Worm (Caenorhabditis elegans) whole organism, L1 larva: ENCODE data around the gene grd-7.

ENCODE experiments used
- C04F5.9 ChIP-seq: sonication (generic microtip); optimal IDR thresholded peaks from 2 replicates; lab custom pipeline; 2016; ENCODE audit warnings: missing genetic modification characterization, missing compliant biosample characterization
- F16B12.6 ChIP-seq: fragments of 150-350 bp; optimal IDR thresholded peaks from 2 replicates; lab custom pipeline; 2014; ENCODE audit warnings: missing biosample characterization, missing genetic modification characterization
- Y116A8C.19 ChIP-seq: sonication (generic microtip); optimal IDR thresholded peaks from 2 replicates; lab custom pipeline; 2016; ENCODE audit warnings: missing compliant biosample characterization, missing genetic modification characterization, borderline replicate concordance
- aha-1 ChIP-seq: fragments of 150-350 bp; optimal IDR thresholded peaks from 2 replicates; lab custom pipeline; 2014; ENCODE audit warnings: missing biosample characterization, missing genetic modification characterization
- alr-1 ChIP-seq: fragments of 200-800 bp; sonication (Bioruptor generic); optimal IDR thresholded peaks from 2 replicates; lab custom pipeline; 2018; ENCODE audit warnings: borderline replicate concordance, mild to moderate bottlenecking, missing genetic modification characterization, missing compliant biosample characterization
- ama-1 ChIP-seq: fragments of 150-350 bp; optimal IDR thresholded peaks from 2 replicates; lab custom pipeline; 2014
- ceh-82 ChIP-seq, 3 experiments: fragments of 150-350 bp in 1 of 3; sonication (generic microtip) in 2 of 3; optimal IDR thresholded peaks; 2 replicates each; lab custom pipeline; 2014 to 2017; ENCODE audit warnings: missing biosample characterization in 3 of 3, missing genetic modification characterization in 3 of 3
- ceh-88 ChIP-seq: fragments of 200-800 bp; sonication (Bioruptor generic); IDR thresholded peaks from 2 replicates; pipeline ENCODE4 v1.3.6; 2022; ENCODE audit warnings: missing genetic modification characterization, missing compliant biosample characterization
- dpl-1 ChIP-seq, 3 experiments: fragments of 150-350 bp in 2 of 3; sonication (generic microtip) in 1 of 3; optimal IDR thresholded peaks; 2 replicates each; lab custom pipeline; 2014 to 2017; ENCODE audit warnings: missing biosample characterization in 3 of 3, missing genetic modification characterization in 3 of 3, missing genetic modification reagents in 3 of 3
- efl-1 ChIP-seq, 4 experiments: fragments of 150-350 bp; optimal IDR thresholded peaks in 3 of 4; peaks in 1 of 4; 1 replicate in 1 of 4; 2 replicates in 3 of 4; lab custom pipeline; 2014; ENCODE audit warnings: missing biosample characterization in 2 of 4, missing genetic modification characterization in 2 of 4, missing genetic modification reagents in 2 of 4
- efl-3 ChIP-seq: fragments of 200-800 bp; sonication (Bioruptor generic); optimal IDR thresholded peaks from 2 replicates; lab custom pipeline; 2018; ENCODE audit warnings: mild to moderate bottlenecking, missing genetic modification characterization, missing compliant biosample characterization
- elt-2 ChIP-seq: sonication (generic microtip); optimal IDR thresholded peaks from 2 replicates; lab custom pipeline; 2016; ENCODE audit warnings: missing genetic modification characterization, mild to moderate bottlenecking, inconsistent platforms, missing compliant biosample characterization, missing genetic modification reagents
- ets-5 ChIP-seq: fragments of 200-800 bp; sonication (Bioruptor generic); IDR thresholded peaks from 2 replicates; pipeline ENCODE4 v1.3.6; 2022; ENCODE audit warnings: missing genetic modification characterization, missing compliant biosample characterization
- fkh-4 ChIP-seq: sonication (generic microtip); optimal IDR thresholded peaks from 2 replicates; lab custom pipeline; 2016; ENCODE audit warnings: missing compliant biosample characterization, missing genetic modification characterization, borderline replicate concordance
- fkh-8 ChIP-seq: sonication (generic microtip); optimal IDR thresholded peaks from 2 replicates; lab custom pipeline; 2016; ENCODE audit warnings: mild to moderate bottlenecking, missing genetic modification characterization, missing compliant biosample characterization
- fos-1 ChIP-seq: fragments of 150-350 bp; optimal IDR thresholded peaks from 2 replicates; lab custom pipeline; 2014; ENCODE audit warnings: missing biosample characterization, missing genetic modification characterization
- grh-1 ChIP-seq: fragments of 200-800 bp; sonication (Bioruptor generic); IDR thresholded peaks from 2 replicates; pipeline ENCODE4 v1.3.6; 2022; ENCODE audit warnings: missing genetic modification reagents, missing genetic modification characterization, missing compliant biosample characterization
- hlh-17 ChIP-seq: fragments of 200-800 bp; sonication (Bioruptor generic); optimal IDR thresholded peaks from 2 replicates; lab custom pipeline; 2018; ENCODE audit warnings: missing genetic modification characterization, mild to moderate bottlenecking, missing compliant biosample characterization, moderate library complexity, borderline replicate concordance
- hlh-4 ChIP-seq: sonication (generic microtip); optimal IDR thresholded peaks from 2 replicates; lab custom pipeline; 2016; ENCODE audit warnings: mild to moderate bottlenecking, missing genetic modification characterization, missing compliant biosample characterization
- hpl-2 ChIP-seq: fragments of 150-350 bp; optimal IDR thresholded peaks from 2 replicates; lab custom pipeline; 2014; ENCODE audit warnings: missing biosample characterization, missing genetic modification reagents, missing genetic modification characterization
- irx-1 ChIP-seq: sonication (generic microtip); optimal IDR thresholded peaks from 2 replicates; lab custom pipeline; 2016; ENCODE audit warnings: missing genetic modification characterization, missing compliant biosample characterization
- jun-1 ChIP-seq: fragments of 150-350 bp; optimal IDR thresholded peaks from 2 replicates; lab custom pipeline; 2014; ENCODE audit warnings: missing biosample characterization, missing genetic modification reagents, missing genetic modification characterization
- lin-14 ChIP-seq: fragments of 200-800 bp; sonication (Bioruptor generic); optimal IDR thresholded peaks from 2 replicates; lab custom pipeline; 2018; ENCODE audit warnings: mild to moderate bottlenecking, missing genetic modification characterization, moderate library complexity, missing compliant biosample characterization
- lsy-2 ChIP-seq, 2 experiments: fragments of 150-350 bp; optimal IDR thresholded peaks; 2 replicates each; lab custom pipeline; 2014; ENCODE audit warnings: missing biosample characterization in 2 of 2, missing genetic modification characterization in 2 of 2
- nhr-12 ChIP-seq: sonication (generic microtip); optimal IDR thresholded peaks from 2 replicates; lab custom pipeline; 2017; ENCODE audit warnings: missing biosample characterization, missing genetic modification characterization
- nhr-20 ChIP-seq: sonication (generic microtip); optimal IDR thresholded peaks from 2 replicates; lab custom pipeline; 2016; ENCODE audit warnings: mild to moderate bottlenecking, missing genetic modification characterization, missing compliant biosample characterization
- nhr-237 ChIP-seq: fragments of 150-350 bp; optimal IDR thresholded peaks from 2 replicates; lab custom pipeline; 2014; ENCODE audit warnings: missing biosample characterization, missing genetic modification characterization
- nhr-28 ChIP-seq: fragments of 150-350 bp; optimal IDR thresholded peaks from 2 replicates; lab custom pipeline; 2014; ENCODE audit warnings: missing biosample characterization, missing genetic modification characterization
- nhr-47 ChIP-seq: sonication (generic microtip); optimal IDR thresholded peaks from 2 replicates; lab custom pipeline; 2016; ENCODE audit warnings: mild to moderate bottlenecking, missing genetic modification characterization, moderate library complexity, missing compliant biosample characterization
- nhr-77 ChIP-seq: fragments of 150-350 bp; optimal IDR thresholded peaks from 2 replicates; lab custom pipeline; 2014; ENCODE audit warnings: missing biosample characterization, missing genetic modification characterization
- nhr-90 ChIP-seq: sonication (generic microtip); optimal IDR thresholded peaks from 2 replicates; lab custom pipeline; 2016; ENCODE audit warnings: mild to moderate bottlenecking, missing genetic modification characterization, missing compliant biosample characterization; ENCODE audit not compliant: poor library complexity
- pax-3 ChIP-seq: fragments of 200-800 bp; sonication (Bioruptor generic); optimal IDR thresholded peaks from 2 replicates; lab custom pipeline; 2018; ENCODE audit warnings: mild to moderate bottlenecking, missing genetic modification characterization, moderate library complexity, missing compliant biosample characterization
- pqm-1 ChIP-seq: sonication (generic microtip); optimal IDR thresholded peaks from 3 replicates; lab custom pipeline; 2017; ENCODE audit warnings: missing biosample characterization, missing genetic modification characterization
- rnt-1 ChIP-seq: sonication (generic microtip); optimal IDR thresholded peaks from 2 replicates; lab custom pipeline; 2016; ENCODE audit warnings: mild to moderate bottlenecking, missing genetic modification characterization, moderate library complexity, missing compliant biosample characterization
- skn-1 ChIP-seq: fragments of 150-350 bp; optimal IDR thresholded peaks from 2 replicates; lab custom pipeline; 2014; ENCODE audit warnings: missing biosample characterization, missing genetic modification characterization
- sup-37 ChIP-seq: fragments of 200-800 bp; sonication (Bioruptor generic); optimal IDR thresholded peaks from 2 replicates; lab custom pipeline; 2018; ENCODE audit warnings: mild to moderate bottlenecking, missing genetic modification characterization, missing compliant biosample characterization
- tbx-2 ChIP-seq: sonication (generic microtip); optimal IDR thresholded peaks from 2 replicates; lab custom pipeline; 2016; ENCODE audit warnings: missing genetic modification characterization, missing compliant biosample characterization
- unc-130 ChIP-seq: fragments of 150-350 bp; optimal IDR thresholded peaks from 2 replicates; lab custom pipeline; 2017; ENCODE audit warnings: missing biosample characterization, missing genetic modification characterization, inconsistent platforms
- unc-62 ChIP-seq: fragments of 150-350 bp; optimal IDR thresholded peaks from 2 replicates; lab custom pipeline; 2014; ENCODE audit warnings: missing biosample characterization, missing genetic modification reagents, missing genetic modification characterization
- unc-98 ChIP-seq: fragments of 200-800 bp; sonication (Bioruptor generic); IDR thresholded peaks from 2 replicates; pipeline ENCODE4 v1.3.6; 2022; ENCODE audit warnings: missing genetic modification characterization, missing compliant biosample characterization
- ztf-11 ChIP-seq, 2 experiments: sonication (generic microtip); optimal IDR thresholded peaks; 2 replicates each; lab custom pipeline; 2016 to 2017; ENCODE audit warnings: missing genetic modification characterization in 2 of 2, missing biosample characterization in 1 of 2, missing compliant biosample characterization in 1 of 2
- ztf-4 ChIP-seq: fragments of 150-350 bp; optimal IDR thresholded peaks from 2 replicates; lab custom pipeline; 2014; ENCODE audit warnings: missing biosample characterization, missing genetic modification characterization

grd-7 gene

DNA sequence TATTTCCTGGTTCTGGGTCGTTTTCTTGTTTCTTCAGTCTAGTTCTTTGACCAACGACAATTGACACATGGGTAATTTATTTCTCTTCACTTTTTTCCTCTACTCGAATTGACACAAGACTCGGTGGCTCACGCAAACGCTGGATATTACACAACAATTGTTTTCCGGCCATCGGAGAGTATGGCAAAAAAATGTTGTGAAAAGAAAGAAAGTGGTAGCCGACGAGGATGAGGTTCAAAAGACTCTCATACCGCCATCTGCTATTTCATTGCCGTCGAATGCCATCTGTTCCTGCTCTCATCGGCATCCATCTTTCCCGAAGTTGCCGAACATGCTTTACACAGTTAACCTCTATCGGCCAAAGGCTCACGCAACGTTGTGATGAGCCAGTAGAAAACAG is 32.6 kb downstream of the grd-7 start (continued):
- TF ChIP-seq pax-3 (tag; lab: Kevin White, UChicago) (no peak), nhr-28 (tag; lab: Kevin White, UChicago) (no peak), elt-2 (tag; lab: Kevin White, UChicago) (no peak), nhr-12 (tag; lab: Kevin White, UChicago) (no peak), fkh-8 (tag; lab: Kevin White, UChicago) (no peak), Y116A8C.19 (tag; lab: Kevin White, UChicago) (no peak), ets-5 (GFP tag; lab: Robert Waterston, UW) (no peak), efl-3 (GFP tag; lab: Kevin White, UChicago) (no peak), lin-14 (GFP tag; lab: Kevin White, UChicago) (peak; percentile 93), F16B12.6 (tag; lab: Kevin White, UChicago) (no peak), hpl-2 (no peak), ztf-4 (tag; lab: Kevin White, UChicago) (no peak), lsy-2 (tag; optimal IDR thresholded peaks at IDR 0.05; lab: Kevin White, UChicago) (peak; percentile 38 to 53), aha-1 (tag; lab: Kevin White, UChicago) (no peak), hlh-4 (tag; lab: Kevin White, UChicago) (no peak), ama-1 (lab: Kevin White, UChicago) (no peak), ceh-88 (GFP tag; lab: Robert Waterston, UW) (no peak), unc-130 (tag; lab: Kevin White, UChicago) (peak; percentile 60), dpl-1 (GFP tag; optimal IDR thresholded peaks at IDR 0.05; lab: Kevin White, UChicago) (no peak), alr-1 (tag; lab: Kevin White, UChicago) (no peak), nhr-77 (tag; lab: Kevin White, UChicago) (no peak), jun-1 (tag; lab: Kevin White, UChicago) (no peak), unc-98 (no peak; the same call in 1 of the 2 replicates), unc-62 (no peak), pqm-1 (tag; lab: Kevin White, UChicago) (no peak), efl-1 (optimal IDR thresholded peaks at IDR 0.05; lab: Kevin White, UChicago) (peak in 1 of 2 experiments; percentile 10), efl-1 (GFP tag; optimal IDR thresholded peaks at IDR 0.05 in 1 of 2; lab: Kevin White, UChicago) (no peak), tbx-2 (tag; lab: Kevin White, UChicago) (peak; percentile 29), skn-1 (no peak), fkh-4 (tag; lab: Kevin White, UChicago) (peak; percentile 47), ztf-11 (tag; optimal IDR thresholded peaks at IDR 0.05; lab: Kevin White, UChicago) (no peak), nhr-90 (tag; lab: Kevin White, UChicago) (no peak), nhr-47 (tag; lab: Kevin White, UChicago) (peak; percentile 14), hlh-17 (GFP tag; lab: Kevin White, UChicago) (no peak), rnt-1 (tag; lab: Kevin White, UChicago) (peak; percentile 74), nhr-237 (no peak), C04F5.9 (tag; lab: Kevin White, UChicago) (no peak), grh-1 (no peak), sup-37 (GFP tag; lab: Kevin White, UChicago) (no peak), nhr-20 (tag; lab: Kevin White, UChicago) (peak; percentile 62), fos-1 (tag; lab: Kevin White, UChicago) (no peak), ceh-82 (tag; optimal IDR thresholded peaks at IDR 0.05; lab: Kevin White, UChicago) (no peak), irx-1 (tag; lab: Kevin White, UChicago) (peak; percentile 44)
